Fruit fly (Drosophila melanogaster) whole organism, embryonic: ENCODE measurements around the gene CG9497.

Experiments
- Bgb ChIP-seq: fragments of 200-800 bp; sonication (Bioruptor generic); IDR thresholded peaks from 2 replicates; pipeline ENCODE4 v1.3.6; 2022; ENCODE audit warnings: missing biosample characterization, missing genetic modification characterization; ENCODE audit not compliant: partially characterized antibody
- CG10366 ChIP-seq: fragments of 200-800 bp; sonication (Bioruptor generic); IDR thresholded peaks from 2 replicates; pipeline ENCODE4 v1.3.6; 2022; ENCODE audit warnings: missing biosample characterization, missing genetic modification characterization
- CG10462 ChIP-seq: fragments of 200-800 bp; sonication (Bioruptor generic); optimal IDR thresholded peaks from 2 replicates; lab custom pipeline; 2016; ENCODE audit warnings: missing biosample characterization, missing genetic modification characterization
- CG11696 ChIP-seq: fragments of 200-800 bp; sonication (Bioruptor generic); IDR thresholded peaks from 2 replicates; pipeline ENCODE4 v1.3.6; 2022; ENCODE audit warnings: missing biosample characterization, missing genetic modification characterization
- CG12659 ChIP-seq: fragments of 200-800 bp; sonication (Bioruptor generic); optimal IDR thresholded peaks from 3 replicates; lab custom pipeline; 2017; ENCODE audit warnings: mild to moderate bottlenecking, missing biosample characterization, missing genetic modification reagents, missing genetic modification characterization
- CG13287 ChIP-seq: fragments of 200-800 bp; sonication (Bioruptor generic); IDR thresholded peaks from 2 replicates; pipeline ENCODE4 v1.3.6; 2022; ENCODE audit warnings: missing biosample characterization, missing genetic modification characterization; ENCODE audit not compliant: partially characterized antibody
- CG15479 ChIP-seq: fragments of 200-800 bp; sonication (Bioruptor generic); optimal IDR thresholded peaks from 3 replicates; lab custom pipeline; 2019; ENCODE audit warnings: missing biosample characterization, mild to moderate bottlenecking, missing genetic modification characterization, moderate library complexity
- CG15514 ChIP-seq: fragments of 200-800 bp; sonication (Bioruptor generic); optimal IDR thresholded peaks from 3 replicates; lab custom pipeline; 2017; ENCODE audit warnings: missing biosample characterization, missing genetic modification characterization, mild to moderate bottlenecking, moderate library complexity, missing genetic modification reagents
- CG17568 ChIP-seq: fragments of 200-800 bp; sonication (Bioruptor generic); optimal IDR thresholded peaks from 2 replicates; lab custom pipeline; 2018; ENCODE audit warnings: missing biosample characterization, mild to moderate bottlenecking, missing genetic modification characterization, moderate library complexity
- CG1832 ChIP-seq: fragments of 200-800 bp; sonication (Bioruptor generic); optimal IDR thresholded peaks from 2 replicates; lab custom pipeline; 2017; ENCODE audit warnings: missing biosample characterization, mild to moderate bottlenecking, missing genetic modification characterization, inconsistent platforms
- CG18476 ChIP-seq: fragments of 200-800 bp; sonication (Bioruptor generic); optimal IDR thresholded peaks from 2 replicates; lab custom pipeline; 2016; ENCODE audit warnings: missing biosample characterization, mild to moderate bottlenecking, missing genetic modification characterization
- CG2116 ChIP-seq: fragments of 200-800 bp; sonication (Bioruptor generic); optimal IDR thresholded peaks from 3 replicates; lab custom pipeline; 2018; ENCODE audit warnings: missing biosample characterization, mild to moderate bottlenecking, missing genetic modification characterization
- CG31224 ChIP-seq: fragments of 200-800 bp; sonication (Bioruptor generic); IDR thresholded peaks from 2 replicates; pipeline ENCODE4 v1.3.6; 2022; ENCODE audit warnings: missing biosample characterization, missing genetic modification characterization
- CG31388 ChIP-seq: fragments of 200-800 bp; sonication (Bioruptor generic); optimal IDR thresholded peaks from 2 replicates; lab custom pipeline; 2016; ENCODE audit warnings: missing biosample characterization, missing genetic modification characterization
- CG31441 ChIP-seq: fragments of 200-800 bp; sonication (Bioruptor generic); IDR thresholded peaks from 2 replicates; pipeline ENCODE4 v1.3.6; 2022; ENCODE audit warnings: missing biosample characterization, missing genetic modification characterization
- CG32532 ChIP-seq: fragments of 200-800 bp; sonication (Bioruptor generic); IDR thresholded peaks from 2 replicates; pipeline ENCODE4 v1.3.6; 2022; ENCODE audit warnings: missing biosample characterization, missing genetic modification characterization
- CG42726 ChIP-seq: fragments of 200-800 bp; sonication (Bioruptor generic); IDR thresholded peaks from 2 replicates; pipeline ENCODE4 v1.3.6; 2022; ENCODE audit warnings: missing biosample characterization, missing genetic modification characterization; ENCODE audit not compliant: partially characterized antibody
- CG5953 ChIP-seq: fragments of 200-800 bp; sonication (Bioruptor generic); IDR thresholded peaks from 2 replicates; pipeline ENCODE4 v1.3.6; 2022; ENCODE audit warnings: missing biosample characterization, missing genetic modification characterization
- CG6254 ChIP-seq: fragments of 200-800 bp; sonication (Bioruptor generic); optimal IDR thresholded peaks from 3 replicates; lab custom pipeline; 2017; ENCODE audit warnings: mild to moderate bottlenecking, missing biosample characterization, missing genetic modification reagents, missing genetic modification characterization
- CG8924 ChIP-seq: fragments of 200-800 bp; optimal IDR thresholded peaks from 3 replicates; lab custom pipeline; 2019; ENCODE audit warnings: missing biosample characterization, mild to moderate bottlenecking, missing genetic modification characterization, moderate library complexity
- CTCF ChIP-seq: fragments of 200-800 bp; sonication (Bioruptor generic); optimal IDR thresholded peaks from 2 replicates; lab custom pipeline; 2017; ENCODE audit warnings: missing biosample characterization, mild to moderate bottlenecking, missing genetic modification characterization, moderate library complexity
- CoRest ChIP-seq: fragments of 200-800 bp; sonication (Bioruptor generic); optimal IDR thresholded peaks from 3 replicates; lab custom pipeline; 2018; ENCODE audit warnings: missing biosample characterization, mild to moderate bottlenecking, missing genetic modification characterization, moderate library complexity
- Drgx ChIP-seq: fragments of 200-800 bp; sonication (Bioruptor generic); IDR thresholded peaks from 2 replicates; pipeline ENCODE4 v1.3.6; 2022; ENCODE audit warnings: missing biosample characterization, missing genetic modification characterization
- E2f2 ChIP-seq: fragments of 200-800 bp; sonication (Bioruptor generic); IDR thresholded peaks from 2 replicates; pipeline ENCODE4 v1.3.6; 2022; ENCODE audit warnings: missing biosample characterization, missing genetic modification characterization
- ERR ChIP-seq: fragments of 200-800 bp; sonication (Bioruptor generic); optimal IDR thresholded peaks from 2 replicates; lab custom pipeline; 2016; ENCODE audit warnings: missing biosample characterization, missing genetic modification characterization
- Fer3 ChIP-seq: fragments of 200-800 bp; sonication (Bioruptor generic); optimal IDR thresholded peaks from 2 replicates; lab custom pipeline; 2018; ENCODE audit warnings: missing biosample characterization, mild to moderate bottlenecking, missing genetic modification characterization, moderate library complexity
- HLH54F ChIP-seq: fragments of 200-800 bp; sonication (Bioruptor generic); optimal IDR thresholded peaks from 3 replicates; lab custom pipeline; 2016; ENCODE audit warnings: missing biosample characterization, missing genetic modification characterization
- Hsf ChIP-seq: fragments of 200-800 bp; sonication (Bioruptor generic); optimal IDR thresholded peaks from 3 replicates; lab custom pipeline; 2016; ENCODE audit warnings: missing biosample characterization, missing genetic modification characterization
- Med ChIP-seq: fragments of 200-800 bp; sonication (Bioruptor generic); peaks from one replicate; lab custom pipeline; 2016; ENCODE audit warnings: missing biosample characterization, missing genetic modification characterization, mild to moderate bottlenecking, inconsistent platforms, moderate library complexity
- PHDP ChIP-seq: fragments of 200-800 bp; sonication (Bioruptor generic); optimal IDR thresholded peaks from 3 replicates; lab custom pipeline; 2018; ENCODE audit warnings: missing biosample characterization, mild to moderate bottlenecking, missing genetic modification characterization, moderate library complexity
- Pdp1 ChIP-seq, 2 experiments: fragments of 200-800 bp; sonication (Bioruptor generic); optimal IDR thresholded peaks; 3 replicates each; lab custom pipeline; 2016; ENCODE audit warnings: missing biosample characterization in 2 of 2, missing genetic modification characterization in 2 of 2, mild to moderate bottlenecking in 1 of 2, moderate library complexity in 1 of 2
- Sin3A ChIP-seq: fragments of >200 bp; optimal IDR thresholded peaks from 2 replicates; lab custom pipeline; 2018
- Spps ChIP-seq: fragments of 200-800 bp; sonication (Bioruptor generic); optimal IDR thresholded peaks from 2 replicates; lab custom pipeline; 2018; ENCODE audit warnings: missing biosample characterization, mild to moderate bottlenecking, missing genetic modification characterization
- bigmax ChIP-seq: fragments of 200-800 bp; sonication (Bioruptor generic); optimal IDR thresholded peaks from 2 replicates; lab custom pipeline; 2018; ENCODE audit warnings: missing biosample characterization, mild to moderate bottlenecking, missing genetic modification characterization
- chm ChIP-seq: fragments of 200-800 bp; sonication (Bioruptor generic); IDR thresholded peaks from 2 replicates; pipeline ENCODE4 v1.3.6; 2022; ENCODE audit warnings: missing biosample characterization, missing genetic modification characterization
- dmrt11E ChIP-seq: fragments of 200-800 bp; sonication (Bioruptor generic); optimal IDR thresholded peaks from 3 replicates; lab custom pipeline; 2018; ENCODE audit warnings: missing biosample characterization, mild to moderate bottlenecking, missing genetic modification characterization, moderate library complexity
- en ChIP-seq: fragments of 200-800 bp; sonication (Bioruptor generic); optimal IDR thresholded peaks from 2 replicates; lab custom pipeline; 2016; ENCODE audit warnings: missing biosample characterization, missing genetic modification characterization
- gem ChIP-seq: fragments of 200-800 bp; sonication (Bioruptor generic); optimal IDR thresholded peaks from 2 replicates; lab custom pipeline; 2019; ENCODE audit warnings: missing biosample characterization, mild to moderate bottlenecking, missing genetic modification characterization, moderate library complexity
- ham ChIP-seq: fragments of 200-800 bp; sonication (Bioruptor generic); IDR thresholded peaks from 2 replicates; pipeline ENCODE4 v1.3.6; 2022; ENCODE audit warnings: missing biosample characterization, missing genetic modification characterization
- ind ChIP-seq: fragments of 200-800 bp; sonication (Bioruptor generic); optimal IDR thresholded peaks from 3 replicates; lab custom pipeline; 2016; ENCODE audit warnings: missing biosample characterization, missing genetic modification characterization
- kay ChIP-seq: fragments of 200-800 bp; sonication (Bioruptor generic); optimal IDR thresholded peaks from 2 replicates; lab custom pipeline; 2016; ENCODE audit warnings: missing biosample characterization, missing genetic modification characterization
- nerfin-2 ChIP-seq: fragments of 200-800 bp; sonication (Bioruptor generic); IDR thresholded peaks from 2 replicates; pipeline ENCODE4 v1.3.6; 2022; ENCODE audit warnings: missing biosample characterization, missing genetic modification characterization; ENCODE audit not compliant: partially characterized antibody
- pfk ChIP-seq: fragments of 200-800 bp; sonication (Bioruptor generic); optimal IDR thresholded peaks from 2 replicates; lab custom pipeline; 2018; ENCODE audit warnings: missing biosample characterization, mild to moderate bottlenecking, missing genetic modification characterization, moderate library complexity
- ranshi ChIP-seq: fragments of 200-800 bp; sonication (Bioruptor generic); IDR thresholded peaks from 2 replicates; pipeline ENCODE4 v1.3.6; 2022; ENCODE audit warnings: missing biosample characterization, missing genetic modification characterization
- ro ChIP-seq: fragments of 200-800 bp; sonication (Bioruptor generic); IDR thresholded peaks from 2 replicates; pipeline ENCODE4 v1.3.6; 2022; ENCODE audit warnings: missing biosample characterization, missing genetic modification characterization
- so ChIP-seq: fragments of 200-800 bp; sonication (Bioruptor generic); IDR thresholded peaks from 3 replicates; pipeline ENCODE4 v1.3.6; 2022; ENCODE audit warnings: missing biosample characterization, missing genetic modification characterization
- tna ChIP-seq: fragments of 200-800 bp; sonication (Bioruptor generic); IDR thresholded peaks from 2 replicates; pipeline ENCODE4 v1.3.6; 2022; ENCODE audit warnings: missing biosample characterization, missing genetic modification characterization; ENCODE audit not compliant: partially characterized antibody
- usp ChIP-seq: fragments of >200 bp; optimal IDR thresholded peaks from 2 replicates; lab custom pipeline; 2017; ENCODE audit warnings: missing biosample characterization, missing genetic modification characterization
- wdn ChIP-seq: fragments of 200-800 bp; sonication (Bioruptor generic); IDR thresholded peaks from 2 replicates; pipeline ENCODE4 v1.3.6; 2022; ENCODE audit warnings: missing biosample characterization, missing genetic modification characterization
- zen2 ChIP-seq: fragments of 200-800 bp; sonication (Bioruptor generic); IDR thresholded peaks from 3 replicates; pipeline ENCODE4 v1.3.6; 2022; ENCODE audit warnings: missing biosample characterization, missing genetic modification characterization; ENCODE audit not compliant: partially characterized antibody

The CG9497 gene

DNA sequence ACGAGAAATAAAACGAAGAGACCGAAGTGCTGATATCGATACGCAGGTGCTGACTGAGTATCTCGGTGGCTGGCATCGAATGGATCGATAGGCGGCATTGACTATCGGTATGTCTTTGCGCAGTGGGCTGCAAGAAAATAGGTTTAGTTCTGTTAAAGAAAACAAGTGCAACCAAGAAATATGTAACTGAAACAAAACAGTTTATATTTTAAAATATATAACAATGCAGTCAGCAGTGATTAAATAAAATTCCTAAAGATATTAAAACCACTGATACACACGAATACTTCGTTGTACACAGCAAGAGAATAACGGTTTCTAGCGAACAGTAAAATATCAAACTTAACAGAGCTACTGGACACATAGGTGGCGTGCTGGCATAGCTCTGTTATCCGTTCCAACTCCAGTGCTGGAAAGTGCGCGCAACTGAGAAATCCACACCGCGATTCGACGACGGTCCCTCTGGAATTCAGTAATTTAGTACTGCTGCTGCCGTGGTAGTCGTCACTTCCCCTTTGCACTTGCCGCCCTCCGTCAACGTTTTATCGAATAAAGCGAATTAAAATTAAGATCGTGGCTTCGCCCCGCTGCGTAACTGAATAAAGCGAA, 9.8 kb downstream of the CG9497 start, which contains the start of the genes Pez and Cpr (continued):
- TF ChIP-seq ham, result no peak
- peak; percentile 70 for TF ChIP-seq CG2116 (GFP tag; lab: Kevin White, UChicago)
- TF ChIP-seq so, result peak; percentile 61; the same call in 1 of the 3 replicates
- TF ChIP-seq en (GFP tag; lab: Kevin White, UChicago), result no peak
- peak; percentile 36; the same call in 1 of the 2 replicates for TF ChIP-seq ranshi (GFP tag; lab: Robert Waterston, UW)
- peak; percentile 21 for TF ChIP-seq Fer3 (tag; lab: Kevin White, UChicago)
- TF ChIP-seq CG6254 (GFP tag; lab: Kevin White, UChicago), result no peak
- TF ChIP-seq nerfin-2 (GFP tag; lab: Robert Waterston, UW), result peak; percentile 80
- peak; percentile 45 for TF ChIP-seq CoRest (tag; lab: Kevin White, UChicago)
- peak; percentile 23; the same call in 1 of the 2 replicates for TF ChIP-seq tna (GFP tag; lab: Robert Waterston, UW)
- TF ChIP-seq bigmax (GFP tag; lab: Kevin White, UChicago), result peak; percentile 5
- no peak for TF ChIP-seq usp (GFP tag; lab: Kevin White, UChicago)
- TF ChIP-seq zen2 (GFP tag; lab: Robert Waterston, UW), result peak; percentile 70; the same call in 1 of the 3 replicates
- TF ChIP-seq ERR (GFP tag; lab: Kevin White, UChicago), result no peak
- no peak for TF ChIP-seq CG5953 (GFP tag; lab: Robert Waterston, UW)
- peak; percentile 68 for TF ChIP-seq CG15514 (GFP tag; lab: Kevin White, UChicago)
- peak; percentile 96 for TF ChIP-seq CTCF (GFP tag; lab: Kevin White, UChicago)
- TF ChIP-seq PHDP (tag; lab: Kevin White, UChicago), result peak; percentile 4
- TF ChIP-seq CG15479 (GFP tag; lab: Kevin White, UChicago), result no peak
- TF ChIP-seq CG31441 (GFP tag; lab: Robert Waterston, UW), result no peak
- peak; percentile 19; the same call in 1 of the 2 replicates for TF ChIP-seq Drgx
- peak; percentile 31 for TF ChIP-seq Hsf
- TF ChIP-seq Med (GFP tag; lab: Kevin White, UChicago), result peak; percentile 97
- peak; percentile 4 for TF ChIP-seq kay (GFP tag; lab: Kevin White, UChicago)
- TF ChIP-seq Pdp1 (GFP tag; optimal IDR thresholded peaks at IDR 0.05; lab: Kevin White, UChicago), result peak; percentile 10 to 27
- TF ChIP-seq CG12659 (GFP tag; lab: Kevin White, UChicago), result peak; percentile 74
- peak; percentile 78 for TF ChIP-seq CG11696
- no peak for TF ChIP-seq Spps (tag; lab: Kevin White, UChicago)
- TF ChIP-seq CG32532 (GFP tag; lab: Robert Waterston, UW), result peak; percentile 53
- TF ChIP-seq CG31224 (GFP tag; lab: Robert Waterston, UW), result no peak
- TF ChIP-seq CG10462 (GFP tag; lab: Kevin White, UChicago), result peak; percentile 92
- TF ChIP-seq wdn (GFP tag; lab: Robert Waterston, UW), result peak; percentile 27; the same call in 1 of the 2 replicates
- TF ChIP-seq CG18476, result peak; percentile 25
- TF ChIP-seq dmrt11E (tag; lab: Kevin White, UChicago), result peak; percentile 8
- TF ChIP-seq CG17568 (GFP tag; lab: Kevin White, UChicago), result no peak
- TF ChIP-seq chm, result peak; percentile 74
- no peak for TF ChIP-seq CG1832
- no peak for TF ChIP-seq ro (GFP tag; lab: Robert Waterston, UW)
- peak; percentile 49 for TF ChIP-seq CG8924
- TF ChIP-seq HLH54F (GFP tag; lab: Kevin White, UChicago), result peak; percentile 30
- TF ChIP-seq CG10366 (GFP tag; lab: Robert Waterston, UW), result 0 out of 2 replicates have a peak, but pooled peaks have one; percentile 21
- TF ChIP-seq gem (tag; lab: Kevin White, UChicago), result no peak
- TF ChIP-seq CG13287 (GFP tag; lab: Robert Waterston, UW), result peak; percentile 81
- peak; percentile 5 for TF ChIP-seq Sin3A (lab: Kevin White, UChicago)
- peak; percentile 74 for TF ChIP-seq CG42726 (GFP tag; lab: Robert Waterston, UW)
- peak; percentile 58 for TF ChIP-seq E2f2 (GFP tag; lab: Robert Waterston, UW)
- TF ChIP-seq Bgb, result peak; percentile 80
- TF ChIP-seq pfk, result peak; percentile 1
- no peak for TF ChIP-seq CG31388 (GFP tag; lab: Kevin White, UChicago)
- TF ChIP-seq ind, result peak; percentile 37
